Worm (Caenorhabditis elegans) whole organism, L1 larva: ENCODE measurements around the gene ctg-2.
A peak's percentile ranks its signal among the peaks of the same experiment; 100 is the strongest.

Source experiments
- C04F5.9 ChIP-seq: sonication (generic microtip); optimal IDR thresholded peaks from 2 replicates; lab custom pipeline; 2016; ENCODE audit warnings: missing genetic modification characterization, missing compliant biosample characterization
- C34B4.2 ChIP-seq: sonication (generic microtip); optimal IDR thresholded peaks from 2 replicates; lab custom pipeline; 2017; ENCODE audit warnings: mild to moderate bottlenecking, missing genetic modification characterization, missing compliant biosample characterization
- F16B12.6 ChIP-seq: fragments of 150-350 bp; optimal IDR thresholded peaks from 2 replicates; lab custom pipeline; 2014; ENCODE audit warnings: missing biosample characterization, missing genetic modification characterization
- Y116A8C.19 ChIP-seq: sonication (generic microtip); optimal IDR thresholded peaks from 2 replicates; lab custom pipeline; 2016; ENCODE audit warnings: missing compliant biosample characterization, missing genetic modification characterization, borderline replicate concordance
- aha-1 ChIP-seq: fragments of 150-350 bp; optimal IDR thresholded peaks from 2 replicates; lab custom pipeline; 2014; ENCODE audit warnings: missing biosample characterization, missing genetic modification characterization
- aly-2 ChIP-seq: fragments of 150-350 bp; optimal IDR thresholded peaks from 2 replicates; lab custom pipeline; 2014; ENCODE audit warnings: missing biosample characterization, missing genetic modification characterization
- ama-1 ChIP-seq: fragments of 150-350 bp; optimal IDR thresholded peaks from 2 replicates; lab custom pipeline; 2014
- blmp-1 ChIP-seq: fragments of 150-350 bp; optimal IDR thresholded peaks from 2 replicates; lab custom pipeline; 2014; ENCODE audit warnings: missing biosample characterization, missing genetic modification characterization
- ceh-8 ChIP-seq: fragments of 200-800 bp; sonication (Bioruptor generic); optimal IDR thresholded peaks from 2 replicates; lab custom pipeline; 2018; ENCODE audit warnings: mild to moderate bottlenecking, missing genetic modification characterization, moderate library complexity, missing compliant biosample characterization
- ceh-82 ChIP-seq, 3 experiments: fragments of 150-350 bp in 1 of 3; sonication (generic microtip) in 2 of 3; optimal IDR thresholded peaks; 2 replicates each; lab custom pipeline; 2014 to 2017; ENCODE audit warnings: missing biosample characterization in 3 of 3, missing genetic modification characterization in 3 of 3
- ceh-90 ChIP-seq: sonication (generic microtip); optimal IDR thresholded peaks from 2 replicates; lab custom pipeline; 2016; ENCODE audit warnings: missing genetic modification characterization, missing compliant biosample characterization
- dpl-1 ChIP-seq, 3 experiments: fragments of 150-350 bp in 2 of 3; sonication (generic microtip) in 1 of 3; optimal IDR thresholded peaks; 2 replicates each; lab custom pipeline; 2014 to 2017; ENCODE audit warnings: missing biosample characterization in 3 of 3, missing genetic modification characterization in 3 of 3, missing genetic modification reagents in 3 of 3
- efl-1 ChIP-seq, 4 experiments: fragments of 150-350 bp; optimal IDR thresholded peaks in 3 of 4; peaks in 1 of 4; 1 replicate in 1 of 4; 2 replicates in 3 of 4; lab custom pipeline; 2014; ENCODE audit warnings: missing biosample characterization in 2 of 4, missing genetic modification characterization in 2 of 4, missing genetic modification reagents in 2 of 4
- efl-3 ChIP-seq: fragments of 200-800 bp; sonication (Bioruptor generic); optimal IDR thresholded peaks from 2 replicates; lab custom pipeline; 2018; ENCODE audit warnings: mild to moderate bottlenecking, missing genetic modification characterization, missing compliant biosample characterization
- egl-27 ChIP-seq, 2 experiments: fragments of 150-350 bp in 1 of 2; sonication (generic microtip); optimal IDR thresholded peaks; 3 replicates each; lab custom pipeline; 2017 to 2018; ENCODE audit warnings: missing biosample characterization in 2 of 2, missing genetic modification characterization in 2 of 2, missing genetic modification reagents in 2 of 2
- elt-3 ChIP-seq, 6 experiments: fragments of 150-350 bp in 1 of 6; sonication (generic microtip); optimal IDR thresholded peaks; 2 replicates each; lab custom pipeline; 2017 to 2018; ENCODE audit warnings: missing biosample characterization in 6 of 6, missing genetic modification characterization in 6 of 6, inconsistent platforms in 1 of 6
- fkh-10 ChIP-seq: sonication (generic microtip); optimal IDR thresholded peaks from 2 replicates; lab custom pipeline; 2017; ENCODE audit warnings: missing biosample characterization, missing genetic modification reagents, missing genetic modification characterization
- fos-1 ChIP-seq: fragments of 150-350 bp; optimal IDR thresholded peaks from 2 replicates; lab custom pipeline; 2014; ENCODE audit warnings: missing biosample characterization, missing genetic modification characterization
- hlh-4 ChIP-seq: sonication (generic microtip); optimal IDR thresholded peaks from 2 replicates; lab custom pipeline; 2016; ENCODE audit warnings: mild to moderate bottlenecking, missing genetic modification characterization, missing compliant biosample characterization
- hpl-2 ChIP-seq: fragments of 150-350 bp; optimal IDR thresholded peaks from 2 replicates; lab custom pipeline; 2014; ENCODE audit warnings: missing biosample characterization, missing genetic modification reagents, missing genetic modification characterization
- isw-1 ChIP-seq: fragments of 200-800 bp; sonication (Bioruptor generic); IDR thresholded peaks from 2 replicates; pipeline ENCODE4 v1.3.6; 2022; ENCODE audit warnings: missing genetic modification characterization, missing compliant biosample characterization
- jun-1 ChIP-seq: fragments of 150-350 bp; optimal IDR thresholded peaks from 2 replicates; lab custom pipeline; 2014; ENCODE audit warnings: missing biosample characterization, missing genetic modification reagents, missing genetic modification characterization
- lin-13 ChIP-seq: fragments of 150-350 bp; optimal IDR thresholded peaks from 2 replicates; lab custom pipeline; 2014; ENCODE audit warnings: missing biosample characterization, missing genetic modification reagents, missing genetic modification characterization
- lin-14 ChIP-seq: fragments of 200-800 bp; sonication (Bioruptor generic); optimal IDR thresholded peaks from 2 replicates; lab custom pipeline; 2018; ENCODE audit warnings: mild to moderate bottlenecking, missing genetic modification characterization, moderate library complexity, missing compliant biosample characterization
- lin-15B ChIP-seq: fragments of 150-350 bp; sonication (generic microtip); optimal IDR thresholded peaks from 3 replicates; lab custom pipeline; 2014; ENCODE audit warnings: missing biosample characterization, missing genetic modification characterization
- lin-35 ChIP-seq, 2 experiments: fragments of 150-350 bp; optimal IDR thresholded peaks; 2 replicates each; lab custom pipeline; 2014; ENCODE audit warnings: missing biosample characterization in 2 of 2, missing genetic modification characterization in 2 of 2, missing genetic modification reagents in 2 of 2
- lin-39 ChIP-seq: fragments of 150-350 bp; optimal IDR thresholded peaks from 2 replicates; lab custom pipeline; 2014; ENCODE audit warnings: missing biosample characterization, missing genetic modification reagents, missing genetic modification characterization
- lir-3 ChIP-seq: sonication (generic microtip); optimal IDR thresholded peaks from 2 replicates; lab custom pipeline; 2016; ENCODE audit warnings: mild to moderate bottlenecking, missing genetic modification characterization, moderate library complexity, missing compliant biosample characterization; ENCODE audit not compliant: poor library complexity
- lsy-2 ChIP-seq, 2 experiments: fragments of 150-350 bp; optimal IDR thresholded peaks; 2 replicates each; lab custom pipeline; 2014; ENCODE audit warnings: missing biosample characterization in 2 of 2, missing genetic modification characterization in 2 of 2
- mdl-1 ChIP-seq, 2 experiments: fragments of 150-350 bp; optimal IDR thresholded peaks; 2 replicates each; lab custom pipeline; 2014 to 2017; ENCODE audit warnings: missing biosample characterization in 2 of 2, missing genetic modification characterization in 2 of 2, inconsistent platforms in 1 of 2
- mef-2 ChIP-seq: fragments of 150-350 bp; optimal IDR thresholded peaks from 2 replicates; lab custom pipeline; 2014; ENCODE audit warnings: missing biosample characterization, missing genetic modification characterization
- mep-1 ChIP-seq: fragments of 150-350 bp; optimal IDR thresholded peaks from 2 replicates; lab custom pipeline; 2014; ENCODE audit warnings: missing biosample characterization, missing genetic modification characterization
- nhr-11 ChIP-seq: fragments of 150-350 bp; optimal IDR thresholded peaks from 2 replicates; lab custom pipeline; 2014; ENCODE audit warnings: missing biosample characterization, missing genetic modification characterization
- nhr-12 ChIP-seq: sonication (generic microtip); optimal IDR thresholded peaks from 2 replicates; lab custom pipeline; 2017; ENCODE audit warnings: missing biosample characterization, missing genetic modification characterization
- nhr-237 ChIP-seq: fragments of 150-350 bp; optimal IDR thresholded peaks from 2 replicates; lab custom pipeline; 2014; ENCODE audit warnings: missing biosample characterization, missing genetic modification characterization
- nhr-47 ChIP-seq: sonication (generic microtip); optimal IDR thresholded peaks from 2 replicates; lab custom pipeline; 2016; ENCODE audit warnings: mild to moderate bottlenecking, missing genetic modification characterization, moderate library complexity, missing compliant biosample characterization
- nhr-71 ChIP-seq: sonication (generic microtip); optimal IDR thresholded peaks from 2 replicates; lab custom pipeline; 2016; ENCODE audit warnings: mild to moderate bottlenecking, missing genetic modification characterization, moderate library complexity, missing compliant biosample characterization
- nhr-85 ChIP-seq: sonication (generic microtip); peaks from one replicate; lab custom pipeline; 2016; ENCODE audit warnings: missing genetic modification characterization, inconsistent platforms, missing compliant biosample characterization
- nhr-90 ChIP-seq: sonication (generic microtip); optimal IDR thresholded peaks from 2 replicates; lab custom pipeline; 2016; ENCODE audit warnings: mild to moderate bottlenecking, missing genetic modification characterization, missing compliant biosample characterization; ENCODE audit not compliant: poor library complexity
- pag-3 ChIP-seq: sonication (generic microtip); optimal IDR thresholded peaks from 2 replicates; lab custom pipeline; 2017; ENCODE audit warnings: missing genetic modification characterization, mild to moderate bottlenecking, missing compliant biosample characterization, antibody characterized with exemption, borderline replicate concordance; ENCODE audit not compliant: insufficient read depth
- rnt-1 ChIP-seq: sonication (generic microtip); optimal IDR thresholded peaks from 2 replicates; lab custom pipeline; 2016; ENCODE audit warnings: mild to moderate bottlenecking, missing genetic modification characterization, moderate library complexity, missing compliant biosample characterization
- skn-1 ChIP-seq: fragments of 150-350 bp; optimal IDR thresholded peaks from 2 replicates; lab custom pipeline; 2014; ENCODE audit warnings: missing biosample characterization, missing genetic modification characterization
- sox-4 ChIP-seq: sonication (generic microtip); optimal IDR thresholded peaks from 2 replicates; lab custom pipeline; 2016; ENCODE audit warnings: missing genetic modification characterization, missing compliant biosample characterization
- swsn-7 ChIP-seq: sonication (generic microtip); optimal IDR thresholded peaks from 2 replicates; lab custom pipeline; 2016; ENCODE audit warnings: missing genetic modification characterization, missing compliant biosample characterization
- tbx-2 ChIP-seq: sonication (generic microtip); optimal IDR thresholded peaks from 2 replicates; lab custom pipeline; 2016; ENCODE audit warnings: missing genetic modification characterization, missing compliant biosample characterization
- tlp-1 ChIP-seq: fragments of 150-350 bp; optimal IDR thresholded peaks from 2 replicates; lab custom pipeline; 2014; ENCODE audit warnings: missing biosample characterization, missing genetic modification characterization
- unc-130 ChIP-seq: fragments of 150-350 bp; optimal IDR thresholded peaks from 2 replicates; lab custom pipeline; 2017; ENCODE audit warnings: missing biosample characterization, missing genetic modification characterization, inconsistent platforms
- unc-30 ChIP-seq: sonication (generic microtip); optimal IDR thresholded peaks from 2 replicates; lab custom pipeline; 2017; ENCODE audit warnings: missing biosample characterization, missing genetic modification characterization
- unc-98 ChIP-seq: fragments of 200-800 bp; sonication (Bioruptor generic); IDR thresholded peaks from 2 replicates; pipeline ENCODE4 v1.3.6; 2022; ENCODE audit warnings: missing genetic modification characterization, missing compliant biosample characterization
- xbp-1 ChIP-seq: sonication (generic microtip); optimal IDR thresholded peaks from 2 replicates; lab custom pipeline; 2016; ENCODE audit warnings: missing genetic modification characterization, missing compliant biosample characterization
- zip-4 ChIP-seq: fragments of 200-800 bp; sonication (Bioruptor generic); optimal IDR thresholded peaks from 2 replicates; lab custom pipeline; 2018; ENCODE audit warnings: mild to moderate bottlenecking, missing genetic modification characterization, moderate library complexity, missing compliant biosample characterization
- ztf-11 ChIP-seq, 2 experiments: sonication (generic microtip); optimal IDR thresholded peaks; 2 replicates each; lab custom pipeline; 2016 to 2017; ENCODE audit warnings: missing genetic modification characterization in 2 of 2, missing biosample characterization in 1 of 2, missing compliant biosample characterization in 1 of 2

ctg-2 gene

ce11 chrII:8525133-8525736 lies 10.4 kb downstream of the ctg-2 start, which contains the start of the genes prp-9 and mrps-18B:
Gene prp-9 (minus strand): TSS chrII:8525396.
Gene mrps-18B (plus strand): TSS chrII:8525681.
- no peak for TF ChIP-seq efl-3
- TF ChIP-seq nhr-237 (tag; lab: Kevin White, UChicago): no peak
- TF ChIP-seq nhr-11 (tag; lab: Kevin White, UChicago): no peak
- TF ChIP-seq mef-2 (tag; lab: Kevin White, UChicago): no peak
- no peak for TF ChIP-seq Y116A8C.19 (tag; lab: Kevin White, UChicago)
- no peak for TF ChIP-seq fos-1 (tag; lab: Kevin White, UChicago)
- TF ChIP-seq C04F5.9: no peak
- no peak for TF ChIP-seq lin-39
- peak; percentile 63 for TF ChIP-seq blmp-1 (tag; lab: Kevin White, UChicago)
- TF ChIP-seq mep-1 (tag; lab: Kevin White, UChicago): peak; percentile 87
- peak; percentile 47 for TF ChIP-seq lin-14 (GFP tag; lab: Kevin White, UChicago)
- peak in 1 of 6 experiments; percentile 10 for TF ChIP-seq elt-3 (tag; optimal IDR thresholded peaks at IDR 0.05; lab: Kevin White, UChicago)
- peak; percentile 6 for TF ChIP-seq skn-1
- peak; percentile 34 for TF ChIP-seq xbp-1 (tag; lab: Kevin White, UChicago)
- no peak for TF ChIP-seq zip-4
- TF ChIP-seq tlp-1 (tag; lab: Kevin White, UChicago): no peak
- no peak for TF ChIP-seq C34B4.2 (tag; lab: Kevin White, UChicago)
- no peak for TF ChIP-seq isw-1
- peak; percentile 4 for TF ChIP-seq rnt-1
- no peak for TF ChIP-seq nhr-12 (tag; lab: Kevin White, UChicago)
- TF ChIP-seq hlh-4: no peak
- TF ChIP-seq dpl-1 (GFP tag; optimal IDR thresholded peaks at IDR 0.05; lab: Kevin White, UChicago): peak in 2 of 3 experiments; percentile 25 to 56
- TF ChIP-seq nhr-90: peak; percentile 3
- TF ChIP-seq aha-1: no peak
- TF ChIP-seq swsn-7 (tag; lab: Kevin White, UChicago): peak; percentile 41
- TF ChIP-seq aly-2: no peak
- TF ChIP-seq unc-98: no peak
- no peak for TF ChIP-seq ztf-11 (tag; optimal IDR thresholded peaks at IDR 0.05; lab: Kevin White, UChicago)
- no peak for TF ChIP-seq sox-4 (tag; lab: Kevin White, UChicago)
- no peak for TF ChIP-seq hpl-2 (GFP tag; lab: Kevin White, UChicago)
- no peak for TF ChIP-seq egl-27 (tag; optimal IDR thresholded peaks at IDR 0.05; lab: Kevin White, UChicago)
- TF ChIP-seq ceh-8: no peak
- peak; percentile 65 to 73 for TF ChIP-seq lsy-2 (tag; optimal IDR thresholded peaks at IDR 0.05; lab: Kevin White, UChicago)
- peak in 1 of 2 experiments; percentile 46 for TF ChIP-seq lin-35 (GFP tag; optimal IDR thresholded peaks at IDR 0.05; lab: Kevin White, UChicago)
- TF ChIP-seq ama-1 (lab: Kevin White, UChicago): no peak
- TF ChIP-seq nhr-71 (tag; lab: Kevin White, UChicago): peak; percentile 34
- TF ChIP-seq ceh-90 (tag; lab: Kevin White, UChicago): no peak
- peak; percentile 83 for TF ChIP-seq F16B12.6 (tag; lab: Kevin White, UChicago)
- no peak for TF ChIP-seq jun-1
- peak; percentile 23 for TF ChIP-seq lir-3
- TF ChIP-seq lin-13 (GFP tag; lab: Kevin White, UChicago): no peak
- TF ChIP-seq fkh-10 (GFP tag; lab: Kevin White, UChicago): no peak
- no peak for TF ChIP-seq nhr-85 (tag; lab: Kevin White, UChicago)
- TF ChIP-seq ceh-82 (tag; optimal IDR thresholded peaks at IDR 0.05; lab: Kevin White, UChicago): peak in 2 of 3 experiments; percentile 27 to 32
- TF ChIP-seq unc-130 (tag; lab: Kevin White, UChicago): peak; percentile 75
- TF ChIP-seq unc-30 (tag; lab: Kevin White, UChicago): no peak
- TF ChIP-seq tbx-2: no peak
- peak; percentile 30 to 53 for TF ChIP-seq efl-1 (optimal IDR thresholded peaks at IDR 0.05; lab: Kevin White, UChicago)
- peak; percentile 38 to 42 for TF ChIP-seq efl-1 (GFP tag; optimal IDR thresholded peaks at IDR 0.05 in 1 of 2; lab: Kevin White, UChicago)
- TF ChIP-seq mdl-1 (tag; optimal IDR thresholded peaks at IDR 0.05; lab: Kevin White, UChicago): no peak
- no peak for TF ChIP-seq pag-3 (tag; lab: Kevin White, UChicago)
- TF ChIP-seq lin-15B (tag; lab: Kevin White, UChicago): no peak
- TF ChIP-seq nhr-47: peak; percentile 31
